Fruit fly (Drosophila melanogaster): ENCODE results near the gene CG9426.

The CG9426 gene

dm6 chr2L:13206077-13206668 lies 13.6 kb downstream of the CG9426 start:
- no peak for TF ChIP-seq h (optimal IDR thresholded peaks at IDR 0.05)
- no peak for TF ChIP-seq Myc (optimal IDR thresholded peaks at IDR 0.05)
- TF ChIP-seq psq (optimal IDR thresholded peaks at IDR 0.05), result no peak
- no peak for TF ChIP-seq ttk (optimal IDR thresholded peaks at IDR 0.05)
- TF ChIP-seq Sin3A (optimal IDR thresholded peaks at IDR 0.05), result no peak
- no peak for TF ChIP-seq insv (optimal IDR thresholded peaks at IDR 0.05)

- no peak for TF ChIP-seq Myc (optimal IDR thresholded peaks at IDR 0.05)
- TF ChIP-seq ttk (optimal IDR thresholded peaks at IDR 0.05), result no peak
- TF ChIP-seq psq (optimal IDR thresholded peaks at IDR 0.05), result no peak
- no peak for TF ChIP-seq Sin3A (optimal IDR thresholded peaks at IDR 0.05)
- no peak for TF ChIP-seq insv (optimal IDR thresholded peaks at IDR 0.05)
- no peak for TF ChIP-seq h (optimal IDR thresholded peaks at IDR 0.05)
These were observed 14.5 kb downstream of the CG9426 start for dm6 chr2L:13205256-13205655.

dm6 chr2L:13204151-13204550 lies 15.6 kb downstream of the CG9426 start:
- no peak for TF ChIP-seq insv (optimal IDR thresholded peaks at IDR 0.05)

- no peak for TF ChIP-seq psq (optimal IDR thresholded peaks at IDR 0.05)
These were observed 16.1 kb downstream of the CG9426 start, which contains the start of gene Pect for dm6 chr2L:13203437-13204137. Gene Pect, plus strand, starts transcription at chr2L:13203762.

dm6 chr2L:13202960-13203436 lies 16.7 kb downstream of the CG9426 start, which contains the start of gene CG16972:
Gene CG16972, minus strand, starts transcription at chr2L:13203295.
- TF ChIP-seq ttk (optimal IDR thresholded peaks at IDR 0.05) (no peak), insv (optimal IDR thresholded peaks at IDR 0.05) (no peak), Sin3A (optimal IDR thresholded peaks at IDR 0.05) (no peak), h (optimal IDR thresholded peaks at IDR 0.05) (no peak), Myc (optimal IDR thresholded peaks at IDR 0.05) (no peak), psq (optimal IDR thresholded peaks at IDR 0.05) (no peak)

dm6 chr2L:13195822-13196221 lies 23.9 kb downstream of the CG9426 start:
- no peak for TF ChIP-seq insv (optimal IDR thresholded peaks at IDR 0.05)

dm6 chr2L:13191894-13192293 lies 27.8 kb downstream of the CG9426 start, which contains the start of the genes CG16974 and Edem2:
Gene CG16974, minus strand, starts transcription at chr2L:13191979.
Gene Edem2, plus strand, starts transcription at chr2L:13192201.
- no peak for TF ChIP-seq h (optimal IDR thresholded peaks at IDR 0.05)
- no peak for TF ChIP-seq Sin3A (optimal IDR thresholded peaks at IDR 0.05)
- TF ChIP-seq insv (optimal IDR thresholded peaks at IDR 0.05), result no peak
- no peak for TF ChIP-seq ttk (optimal IDR thresholded peaks at IDR 0.05)
- no peak for TF ChIP-seq Myc (optimal IDR thresholded peaks at IDR 0.05)
- TF ChIP-seq psq (optimal IDR thresholded peaks at IDR 0.05), result no peak

- TF ChIP-seq ttk (optimal IDR thresholded peaks at IDR 0.05) (no peak), Myc (optimal IDR thresholded peaks at IDR 0.05) (no peak), h (optimal IDR thresholded peaks at IDR 0.05) (no peak), psq (optimal IDR thresholded peaks at IDR 0.05) (no peak), Sin3A (optimal IDR thresholded peaks at IDR 0.05) (no peak), insv (optimal IDR thresholded peaks at IDR 0.05) (no peak)
These were observed 28.6 kb downstream of the CG9426 start for dm6 chr2L:13191052-13191678.

dm6 chr2L:13190534-13190933 lies 29.2 kb downstream of the CG9426 start:
- no peak for TF ChIP-seq h (optimal IDR thresholded peaks at IDR 0.05)
- TF ChIP-seq insv (optimal IDR thresholded peaks at IDR 0.05), result no peak
- TF ChIP-seq Sin3A (optimal IDR thresholded peaks at IDR 0.05), result no peak
- no peak for TF ChIP-seq psq (optimal IDR thresholded peaks at IDR 0.05)
- TF ChIP-seq ttk (optimal IDR thresholded peaks at IDR 0.05), result no peak
- TF ChIP-seq Myc (optimal IDR thresholded peaks at IDR 0.05), result no peak

- TF ChIP-seq Sin3A (optimal IDR thresholded peaks at IDR 0.05), result no peak
- TF ChIP-seq h (optimal IDR thresholded peaks at IDR 0.05), result no peak
- no peak for TF ChIP-seq psq (optimal IDR thresholded peaks at IDR 0.05)
- TF ChIP-seq ttk (optimal IDR thresholded peaks at IDR 0.05), result no peak
- no peak for TF ChIP-seq insv (optimal IDR thresholded peaks at IDR 0.05)
- TF ChIP-seq Myc (optimal IDR thresholded peaks at IDR 0.05), result no peak
These were observed 36.6 kb downstream of the CG9426 start, which contains the start of gene Rsph1 for dm6 chr2L:13183150-13183549. Gene Rsph1, plus strand, starts transcription at chr2L:13183450.

dm6 chr2L:13182415-13182814 lies 37.3 kb downstream of the CG9426 start, which contains the start of gene Mgat3:
Gene Mgat3, minus strand, starts transcription at chr2L:13182596.
- TF ChIP-seq Myc (optimal IDR thresholded peaks at IDR 0.05), result no peak
- TF ChIP-seq psq (optimal IDR thresholded peaks at IDR 0.05), result no peak
- no peak for TF ChIP-seq ttk (optimal IDR thresholded peaks at IDR 0.05)
- no peak for TF ChIP-seq Sin3A (optimal IDR thresholded peaks at IDR 0.05)
- no peak for TF ChIP-seq h (optimal IDR thresholded peaks at IDR 0.05)
- no peak for TF ChIP-seq insv (optimal IDR thresholded peaks at IDR 0.05)

- TF ChIP-seq h (optimal IDR thresholded peaks at IDR 0.05), result no peak
- peak; percentile 53 for TF ChIP-seq insv (optimal IDR thresholded peaks at IDR 0.05)
- TF ChIP-seq Sin3A (optimal IDR thresholded peaks at IDR 0.05), result no peak
- TF ChIP-seq psq (optimal IDR thresholded peaks at IDR 0.05), result no peak
These were observed 40.6 kb downstream of the CG9426 start, which contains the start of gene Alg7 for dm6 chr2L:13179095-13179494. Gene Alg7, plus strand, starts transcription at chr2L:13179247.

Measured in Kc167 (cell line).